Fruit fly (Drosophila melanogaster): Measurements from ENCODE around the gene mRpS6.

- no peak for TF ChIP-seq CG6792 (GFP tag; optimal IDR thresholded peaks at IDR 0.05)
- TF ChIP-seq Ets21C (GFP tag; optimal IDR thresholded peaks at IDR 0.05), result no peak
- no peak for TF ChIP-seq Eip93F (GFP tag; optimal IDR thresholded peaks at IDR 0.05)
- no peak for TF ChIP-seq dsx (GFP tag; optimal IDR thresholded peaks at IDR 0.05; ENCODE audit: poor library complexity, severe bottlenecking)
- no peak for TF ChIP-seq Lpt (GFP tag; optimal IDR thresholded peaks at IDR 0.05)
- no peak for TF ChIP-seq Hr39 (GFP tag; optimal IDR thresholded peaks at IDR 0.05)
- no peak for TF ChIP-seq lz (GFP tag; optimal IDR thresholded peaks at IDR 0.05)
- no peak for TF ChIP-seq acj6 (GFP tag; optimal IDR thresholded peaks at IDR 0.05)
- TF ChIP-seq esn (GFP tag; optimal IDR thresholded peaks at IDR 0.05), result no peak
- no peak for TF ChIP-seq CG16779 (tag; optimal IDR thresholded peaks at IDR 0.05)
Measured at dm6 chr3L:4354898-4355627, 9.3 kb upstream of the mRpS6 start.

Measured in whole organism, prepupa.